Fruit fly (Drosophila melanogaster): ENCODE data around the gene CG31140.

The CG31140 gene

DNA sequence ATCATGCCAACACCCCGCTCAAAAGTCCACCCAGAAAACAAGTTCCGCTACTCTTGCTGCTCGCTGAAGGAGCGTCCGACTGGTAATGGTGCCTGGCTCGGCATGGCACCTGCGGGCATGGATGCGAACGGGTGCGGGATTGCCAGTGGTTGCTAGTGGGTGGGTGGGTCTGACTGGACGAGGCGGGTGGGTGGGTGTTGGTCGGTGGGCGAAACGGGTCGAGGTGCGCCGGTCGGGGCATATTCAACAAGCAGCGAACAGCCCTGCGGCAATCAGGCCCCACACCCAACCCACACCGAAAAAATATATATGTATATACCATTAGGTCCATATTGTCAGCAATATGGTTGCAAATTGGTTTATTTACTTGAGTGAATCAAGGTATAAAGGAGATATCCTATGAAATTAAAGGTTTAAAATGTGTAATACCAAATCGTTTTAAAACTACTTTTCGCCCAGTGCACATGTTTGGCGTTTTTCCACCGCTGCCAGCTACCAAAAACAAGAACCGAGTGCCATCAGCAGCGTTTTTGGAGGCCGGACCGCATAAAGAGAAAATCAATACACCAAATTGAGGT, 47.7 kb downstream of the CG31140 start (continued):
- TF ChIP-seq zfh2 (GFP tag; optimal IDR thresholded peaks at IDR 0.05) = peak; percentile 20
- peak; percentile 78 for TF ChIP-seq Ada2b (GFP tag; IDR thresholded peaks at IDR 0.05)
- peak; percentile 67 for TF ChIP-seq sisA (GFP tag; IDR thresholded peaks at IDR 0.05)
- TF ChIP-seq fd102C (GFP tag; optimal IDR thresholded peaks at IDR 0.05) = no peak
- TF ChIP-seq CG2120 (GFP tag; optimal IDR thresholded peaks at IDR 0.05) = peak; percentile 80
- TF ChIP-seq sr (GFP tag; IDR thresholded peaks at IDR 0.05) = peak; percentile 62; the same call in 1 of the 3 replicates
- no peak for TF ChIP-seq pfk (GFP tag; optimal IDR thresholded peaks at IDR 0.05)
- TF ChIP-seq slou (GFP tag; optimal IDR thresholded peaks at IDR 0.05) = no peak
- peak; percentile 10 for TF ChIP-seq Myb (GFP tag; optimal IDR thresholded peaks at IDR 0.05)
- TF ChIP-seq CG16815 (GFP tag; optimal IDR thresholded peaks at IDR 0.05) = peak; percentile 7
- peak; percentile 62 for TF ChIP-seq Fer3 (tag; optimal IDR thresholded peaks at IDR 0.05)
- no peak for TF ChIP-seq CG15696 (tag; optimal IDR thresholded peaks at IDR 0.05)
- 0 out of 2 replicates have a peak, but pooled peaks have one; percentile 63 for TF ChIP-seq rib (GFP tag; IDR thresholded peaks at IDR 0.05)
- peak; percentile 43 for TF ChIP-seq CG13296 (GFP tag; optimal IDR thresholded peaks at IDR 0.05)
- peak; percentile 16 for TF ChIP-seq CHES-1-like (GFP tag; optimal IDR thresholded peaks at IDR 0.05)
- TF ChIP-seq chif (GFP tag; optimal IDR thresholded peaks at IDR 0.05) = peak in 1 of 2 experiments; percentile 1
- no peak for TF ChIP-seq CG8089 (GFP tag; optimal IDR thresholded peaks at IDR 0.05)
- TF ChIP-seq CG12769 (tag; optimal IDR thresholded peaks at IDR 0.05) = peak; percentile 72
- TF ChIP-seq en (GFP tag; optimal IDR thresholded peaks at IDR 0.05) = no peak
- TF ChIP-seq Dbx (GFP tag; IDR thresholded peaks at IDR 0.05) = peak; percentile 83
- peak; percentile 68 for TF ChIP-seq stc (GFP tag; IDR thresholded peaks at IDR 0.05)
- no peak for TF ChIP-seq Dip2 (GFP tag; IDR thresholded peaks at IDR 0.05)
- peak; percentile 85 for TF ChIP-seq Fer1 (GFP tag; optimal IDR thresholded peaks at IDR 0.05)
- peak; percentile 9; the same call in 1 of the 4 replicates for TF ChIP-seq Gug (GFP tag; IDR thresholded peaks at IDR 0.05)
- no peak for TF ChIP-seq Lim3 (GFP tag; IDR thresholded peaks at IDR 0.05)
- TF ChIP-seq CrebB (tag; optimal IDR thresholded peaks at IDR 0.05) = peak; percentile 30
- peak; percentile 41 for TF ChIP-seq sd (tag; optimal IDR thresholded peaks at IDR 0.05)
- TF ChIP-seq emc (GFP tag; optimal IDR thresholded peaks at IDR 0.05) = no peak
- no peak for TF ChIP-seq CG33213 (GFP tag; optimal IDR thresholded peaks at IDR 0.05)
- TF ChIP-seq CG10366 (GFP tag; IDR thresholded peaks at IDR 0.05) = peak; percentile 67
- TF ChIP-seq CG12219 (GFP tag; optimal IDR thresholded peaks at IDR 0.05) = peak; percentile 64
- no peak for TF ChIP-seq Poxn (GFP tag; IDR thresholded peaks at IDR 0.05)
- no peak for TF ChIP-seq CG2129 (GFP tag; IDR thresholded peaks at IDR 0.05; ENCODE audit: partially characterized antibody)
- TF ChIP-seq mld (GFP tag; IDR thresholded peaks at IDR 0.05; ENCODE audit: partially characterized antibody) = no peak
- TF ChIP-seq CG10654 (GFP tag; optimal IDR thresholded peaks at IDR 0.05) = no peak
- peak; percentile 7 for TF ChIP-seq CG5180 (GFP tag; optimal IDR thresholded peaks at IDR 0.05)
- TF ChIP-seq HLH54F (GFP tag; optimal IDR thresholded peaks at IDR 0.05) = no peak
- TF ChIP-seq CG32767 (GFP tag; IDR thresholded peaks at IDR 0.05) = peak; percentile 76
- no peak for TF ChIP-seq pum (GFP tag; optimal IDR thresholded peaks at IDR 0.05)
- TF ChIP-seq CG7786 (GFP tag; optimal IDR thresholded peaks at IDR 0.05) = peak; percentile 15
- no peak for TF ChIP-seq p53 (GFP tag; optimal IDR thresholded peaks at IDR 0.05)
- TF ChIP-seq CG10543 (GFP tag; optimal IDR thresholded peaks at IDR 0.05) = no peak
- TF ChIP-seq scrt (GFP tag; optimal IDR thresholded peaks at IDR 0.05) = peak; percentile 82
- TF ChIP-seq ro (GFP tag; IDR thresholded peaks at IDR 0.05) = no peak
- no peak for TF ChIP-seq wek (GFP tag; optimal IDR thresholded peaks at IDR 0.05)
- no peak for TF ChIP-seq slp2 (GFP tag; optimal IDR thresholded peaks at IDR 0.05)
- TF ChIP-seq CG30403 (GFP tag; optimal IDR thresholded peaks at IDR 0.05) = peak; percentile 50
- peak; percentile 62 for TF ChIP-seq fd3F (GFP tag; optimal IDR thresholded peaks at IDR 0.05)
- peak; percentile 32; the same call in 1 of the 2 replicates for TF ChIP-seq MBD-R2 (GFP tag; IDR thresholded peaks at IDR 0.05)
- TF ChIP-seq CG10274 (GFP tag; optimal IDR thresholded peaks at IDR 0.05) = no peak
- no peak for TF ChIP-seq Neu2 (GFP tag; optimal IDR thresholded peaks at IDR 0.05; ENCODE audit: borderline replicate concordance)

Data from whole organism, embryonic.